Fruit fly (Drosophila melanogaster): ENCODE data around the gene GatC.
A peak's percentile ranks its signal among the peaks of the same experiment; 100 is the strongest.

The GatC gene

DNA sequence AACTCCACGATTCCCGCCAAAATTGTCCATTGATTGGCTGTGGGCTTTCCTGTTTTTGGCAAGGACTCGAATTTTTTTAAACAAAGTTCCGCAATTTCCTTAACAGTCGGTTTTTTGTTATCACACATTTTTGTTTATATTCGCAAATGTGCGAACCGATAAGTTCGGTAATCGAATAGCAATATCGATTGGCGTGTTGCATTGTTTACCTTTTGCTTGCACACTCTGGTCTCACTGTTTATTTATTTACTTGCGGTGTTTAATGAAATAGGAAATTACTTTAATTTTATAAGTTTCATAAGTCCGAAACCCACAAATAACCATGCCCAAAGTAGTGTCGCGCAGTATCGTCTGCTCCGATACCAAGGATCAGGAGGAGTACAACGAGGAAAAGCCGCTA is 21.6 kb downstream of the GatC start, which contains the start of the genes Adat1 and CG16865 (continued):
- TF ChIP-seq Hmx (GFP tag; optimal IDR thresholded peaks at IDR 0.05) (no peak), ab (GFP tag; optimal IDR thresholded peaks at IDR 0.05) (no peak), Drgx (GFP tag; IDR thresholded peaks at IDR 0.05) (no peak), salm (tag; optimal IDR thresholded peaks at IDR 0.05) (no peak), gsb (GFP tag; IDR thresholded peaks at IDR 0.05) (no peak), fd102C (GFP tag; optimal IDR thresholded peaks at IDR 0.05) (no peak), knrl (GFP tag; IDR thresholded peaks at IDR 0.05; ENCODE audit: partially characterized antibody) (0 out of 3 replicates have a peak, but pooled peaks have one; percentile 15), fru (optimal IDR thresholded peaks at IDR 0.05) (no peak), br (optimal IDR thresholded peaks at IDR 0.05) (no peak), Dref (GFP tag; IDR thresholded peaks at IDR 0.05) (peak; percentile 80), shn (GFP tag; optimal IDR thresholded peaks at IDR 0.05) (no peak), hbn (GFP tag; IDR thresholded peaks at IDR 0.05; ENCODE audit: partially characterized antibody) (peak; percentile 61), Hr78 (GFP tag; optimal IDR thresholded peaks at IDR 0.05) (no peak), luna (GFP tag; optimal IDR thresholded peaks at IDR 0.05) (no peak), ERR (GFP tag; optimal IDR thresholded peaks at IDR 0.05) (no peak), CG10209 (GFP tag; optimal IDR thresholded peaks at IDR 0.05) (no peak), CG17612 (GFP tag; IDR thresholded peaks at IDR 0.05) (no peak), CG7271 (tag; optimal IDR thresholded peaks at IDR 0.05) (no peak), MTF-1 (GFP tag; optimal IDR thresholded peaks at IDR 0.05; ENCODE audit: borderline replicate concordance) (no peak), CG13123 (GFP tag; optimal IDR thresholded peaks at IDR 0.05) (no peak), emc (GFP tag; optimal IDR thresholded peaks at IDR 0.05) (no peak), schlank (tag; optimal IDR thresholded peaks at IDR 0.05) (no peak), CG7556 (GFP tag; optimal IDR thresholded peaks at IDR 0.05) (no peak), CG14441 (GFP tag; IDR thresholded peaks at IDR 0.05) (no peak), CG8765 (GFP tag; IDR thresholded peaks at IDR 0.05) (no peak), lola (GFP tag; optimal IDR thresholded peaks at IDR 0.05) (no peak), org-1 (GFP tag; optimal IDR thresholded peaks at IDR 0.05) (no peak), CG10431 (GFP tag; optimal IDR thresholded peaks at IDR 0.05) (no peak), E2f2 (GFP tag; IDR thresholded peaks at IDR 0.05) (peak; percentile 41), chif (GFP tag; optimal IDR thresholded peaks at IDR 0.05) (no peak), Dbx (GFP tag; IDR thresholded peaks at IDR 0.05) (no peak), Oli (tag; optimal IDR thresholded peaks at IDR 0.05) (no peak), tna (GFP tag; IDR thresholded peaks at IDR 0.05; ENCODE audit: partially characterized antibody) (peak; percentile 36; the same call in 1 of the 2 replicates), fd3F (GFP tag; optimal IDR thresholded peaks at IDR 0.05) (no peak), trem (tag; optimal IDR thresholded peaks at IDR 0.05) (peak; percentile 36), Bteb2 (GFP tag; optimal IDR thresholded peaks at IDR 0.05) (no peak), pros (GFP tag; optimal IDR thresholded peaks at IDR 0.05) (no peak), jigr1 (GFP tag; IDR thresholded peaks at IDR 0.05) (no peak), Blimp-1 (GFP tag; optimal IDR thresholded peaks at IDR 0.05) (no peak), Max (GFP tag; optimal IDR thresholded peaks at IDR 0.05) (no peak), ranshi (GFP tag; IDR thresholded peaks at IDR 0.05) (no peak), CG3281 (GFP tag; optimal IDR thresholded peaks at IDR 0.05) (no peak), crol (GFP tag; IDR thresholded peaks at IDR 0.05) (no peak), CG12104 (GFP tag; optimal IDR thresholded peaks at IDR 0.05) (no peak), crp (GFP tag; optimal IDR thresholded peaks at IDR 0.05) (no peak), Ets97D (GFP tag; optimal IDR thresholded peaks at IDR 0.05) (no peak), CG2120 (GFP tag; optimal IDR thresholded peaks at IDR 0.05) (no peak), CG8478 (optimal IDR thresholded peaks at IDR 0.05) (no peak), Hmr (GFP tag; optimal IDR thresholded peaks at IDR 0.05) (no peak), seq (GFP tag; IDR thresholded peaks at IDR 0.05) (no peak), CG17361 (GFP tag; IDR thresholded peaks at IDR 0.05) (no peak), Bgb (GFP tag; IDR thresholded peaks at IDR 0.05; ENCODE audit: partially characterized antibody) (peak; percentile 58)
